Fruit fly (Drosophila melanogaster) whole organism, prepupa: ENCODE measurements around the gene CG43376.

Source experiments
- Blimp-1 ChIP-seq: fragments of 200-800 bp; sonication (Bioruptor generic); optimal IDR thresholded peaks from 3 replicates; lab custom pipeline; 2017; ENCODE audit warnings: missing biosample characterization, missing genetic modification characterization, mild to moderate bottlenecking, moderate library complexity, missing genetic modification reagents
- CG10631 ChIP-seq: fragments of 200-800 bp; sonication (Bioruptor generic); optimal IDR thresholded peaks from 2 replicates; lab custom pipeline; 2016; ENCODE audit warnings: missing biosample characterization, missing genetic modification characterization
- CG10669 ChIP-seq: fragments of 200-800 bp; sonication (Bioruptor generic); optimal IDR thresholded peaks from 3 replicates; lab custom pipeline; 2018; ENCODE audit warnings: missing biosample characterization, mild to moderate bottlenecking, missing genetic modification characterization, moderate library complexity
- CG11762 ChIP-seq: fragments of 200-800 bp; sonication (Bioruptor generic); optimal IDR thresholded peaks from 3 replicates; lab custom pipeline; 2016; ENCODE audit warnings: missing biosample characterization, missing genetic modification characterization; ENCODE audit not compliant: insufficient read depth
- CG1621 ChIP-seq: fragments of 200-800 bp; sonication (Bioruptor generic); optimal IDR thresholded peaks from 3 replicates; lab custom pipeline; 2018; ENCODE audit warnings: missing biosample characterization, mild to moderate bottlenecking, missing genetic modification characterization
- CG32006 ChIP-seq: fragments of 200-800 bp; sonication (Bioruptor generic); optimal IDR thresholded peaks from 3 replicates; lab custom pipeline; 2017; ENCODE audit warnings: missing biosample characterization, mild to moderate bottlenecking, missing genetic modification characterization
- CG6276 ChIP-seq: fragments of 200-800 bp; sonication (Bioruptor generic); optimal IDR thresholded peaks from 2 replicates; lab custom pipeline; 2017; ENCODE audit warnings: missing biosample characterization, mild to moderate bottlenecking, missing genetic modification characterization
- CG6808 ChIP-seq: fragments of 200-800 bp; sonication (Bioruptor generic); optimal IDR thresholded peaks from 3 replicates; lab custom pipeline; 2017; ENCODE audit warnings: missing biosample characterization, missing genetic modification characterization, mild to moderate bottlenecking, moderate library complexity, missing genetic modification reagents
- CG6854 ChIP-seq: fragments of 200-800 bp; sonication (Bioruptor generic); optimal IDR thresholded peaks from 2 replicates; lab custom pipeline; 2017; ENCODE audit warnings: missing biosample characterization, mild to moderate bottlenecking, missing genetic modification characterization
- CG8632 ChIP-seq: fragments of 200-800 bp; sonication (Bioruptor generic); optimal IDR thresholded peaks from 3 replicates; lab custom pipeline; 2016; ENCODE audit warnings: missing biosample characterization, missing genetic modification characterization
- CG9139 ChIP-seq: fragments of 200-800 bp; sonication (Bioruptor generic); optimal IDR thresholded peaks from 3 replicates; lab custom pipeline; 2017; ENCODE audit warnings: missing biosample characterization, mild to moderate bottlenecking, missing genetic modification characterization
- Eip78C ChIP-seq: fragments of 200-800 bp; sonication (Bioruptor generic); peaks from one replicate; lab custom pipeline; 2016; ENCODE audit warnings: missing biosample characterization, missing genetic modification characterization
- Hr38 ChIP-seq: sonication (Bioruptor generic); optimal IDR thresholded peaks from 2 replicates; lab custom pipeline; 2016; ENCODE audit warnings: missing biosample characterization, missing genetic modification characterization
- Hr39 ChIP-seq: fragments of 200-800 bp; sonication (Bioruptor generic); optimal IDR thresholded peaks from 2 replicates; lab custom pipeline; 2016; ENCODE audit warnings: missing biosample characterization, missing genetic modification characterization
- Lpt ChIP-seq: fragments of 200-800 bp; sonication (Bioruptor generic); optimal IDR thresholded peaks from 3 replicates; lab custom pipeline; 2016; ENCODE audit warnings: missing biosample characterization, missing genetic modification characterization
- OdsH ChIP-seq: fragments of 200-800 bp; sonication (Bioruptor generic); optimal IDR thresholded peaks from 3 replicates; lab custom pipeline; 2016; ENCODE audit warnings: missing biosample characterization, missing genetic modification characterization
- Sox102F ChIP-seq: fragments of 200-800 bp; sonication (Bioruptor generic); optimal IDR thresholded peaks from 2 replicates; lab custom pipeline; 2016; ENCODE audit warnings: missing biosample characterization, mild to moderate bottlenecking, missing genetic modification characterization
- achi ChIP-seq: fragments of 200-800 bp; sonication (Bioruptor generic); optimal IDR thresholded peaks from 3 replicates; lab custom pipeline; 2016; ENCODE audit warnings: missing biosample characterization, missing genetic modification characterization
- acj6 ChIP-seq: fragments of 200-800 bp; sonication (Bioruptor generic); optimal IDR thresholded peaks from 3 replicates; lab custom pipeline; 2016; ENCODE audit warnings: missing biosample characterization, missing genetic modification characterization
- cyc ChIP-seq: fragments of 200-800 bp; sonication (Bioruptor generic); optimal IDR thresholded peaks from 3 replicates; lab custom pipeline; 2016; ENCODE audit warnings: missing biosample characterization, missing genetic modification characterization
- dsx ChIP-seq: fragments of 200-800 bp; optimal IDR thresholded peaks from 3 replicates; lab custom pipeline; 2019; ENCODE audit warnings: missing biosample characterization, mild to moderate bottlenecking, missing genetic modification characterization, moderate library complexity; ENCODE audit not compliant: poor library complexity, severe bottlenecking
- eg ChIP-seq: fragments of 200-800 bp; sonication (Bioruptor generic); IDR thresholded peaks from 3 replicates; pipeline ENCODE4 v1.3.6; 2022; ENCODE audit warnings: missing biosample characterization, missing genetic modification characterization
- esn ChIP-seq: fragments of 200-800 bp; sonication (Bioruptor generic); optimal IDR thresholded peaks from 2 replicates; lab custom pipeline; 2016; ENCODE audit warnings: missing biosample characterization, mild to moderate bottlenecking, missing genetic modification characterization, moderate library complexity
- fd59A ChIP-seq: fragments of 200-800 bp; sonication (Bioruptor generic); optimal IDR thresholded peaks from 2 replicates; lab custom pipeline; 2017; ENCODE audit warnings: missing biosample characterization, mild to moderate bottlenecking, missing genetic modification characterization, missing genetic modification reagents
- fkh ChIP-seq: fragments of 200-800 bp; sonication (Bioruptor generic); optimal IDR thresholded peaks from 3 replicates; lab custom pipeline; 2017; ENCODE audit warnings: missing biosample characterization, mild to moderate bottlenecking, missing genetic modification characterization, moderate library complexity
- lz ChIP-seq: fragments of 200-800 bp; sonication (Bioruptor generic); optimal IDR thresholded peaks from 3 replicates; lab custom pipeline; 2016; ENCODE audit warnings: missing biosample characterization, missing genetic modification characterization
- net ChIP-seq: fragments of 200-800 bp; sonication (Bioruptor generic); optimal IDR thresholded peaks from 3 replicates; lab custom pipeline; 2016; ENCODE audit warnings: missing biosample characterization, missing genetic modification characterization
- ss ChIP-seq, 2 experiments: fragments of 200-800 bp; sonication (Bioruptor generic); optimal IDR thresholded peaks; 2 replicates in 1 of 2; 3 replicates in 1 of 2; lab custom pipeline; 2017 to 2018; ENCODE audit warnings: mild to moderate bottlenecking in 2 of 2, missing biosample characterization in 2 of 2, missing genetic modification characterization in 2 of 2, moderate library complexity in 1 of 2
- svp ChIP-seq: fragments of 200-800 bp; sonication (Bioruptor generic); peaks from one replicate; lab custom pipeline; 2016; ENCODE audit warnings: missing biosample characterization, missing genetic modification characterization
- topi ChIP-seq: fragments of 200-800 bp; sonication (Bioruptor generic); optimal IDR thresholded peaks from 3 replicates; lab custom pipeline; 2016; ENCODE audit warnings: missing biosample characterization, missing genetic modification characterization
- vri ChIP-seq: fragments of 200-800 bp; sonication (Bioruptor generic); optimal IDR thresholded peaks from 3 replicates; lab custom pipeline; 2016; ENCODE audit warnings: missing biosample characterization, mild to moderate bottlenecking, missing genetic modification characterization

The CG43376 gene

dm6 chr2L:13803805-13804560 lies 30.2 kb downstream of the CG43376 start:
- TF ChIP-seq fkh (GFP tag; lab: Kevin White, UChicago) (peak; percentile 28), eg (GFP tag; lab: Robert Waterston, UW) (peak; percentile 9; the same call in 1 of the 3 replicates), CG6854 (GFP tag; lab: Kevin White, UChicago) (peak; percentile 41), CG6808 (GFP tag; lab: Kevin White, UChicago) (peak; percentile 10), CG6276 (GFP tag; lab: Kevin White, UChicago) (peak; percentile 19), ss (GFP tag; optimal IDR thresholded peaks at IDR 0.05; lab: Kevin White, UChicago) (peak in 1 of 2 experiments; percentile 16), Blimp-1 (GFP tag; lab: Kevin White, UChicago) (peak; percentile 28), CG8632 (GFP tag; lab: Kevin White, UChicago) (no peak), Eip78C (GFP tag; lab: Kevin White, UChicago) (peak; percentile 53), lz (GFP tag; lab: Kevin White, UChicago) (no peak), CG11762 (GFP tag; lab: Kevin White, UChicago) (no peak), net (peak; percentile 0), vri (peak; percentile 38)

dm6 chr2L:13804561-13805067 lies 30.8 kb downstream of the CG43376 start:
- peak; percentile 7 for TF ChIP-seq Lpt (GFP tag; lab: Kevin White, UChicago)
- TF ChIP-seq acj6 (GFP tag; lab: Kevin White, UChicago): no peak
- peak; percentile 6 for TF ChIP-seq vri
- peak; percentile 13 for TF ChIP-seq CG10669 (GFP tag; lab: Kevin White, UChicago)
- TF ChIP-seq cyc (GFP tag; lab: Kevin White, UChicago): no peak
- no peak for TF ChIP-seq Hr39 (GFP tag; lab: Kevin White, UChicago)
- peak; percentile 53 for TF ChIP-seq Eip78C (GFP tag; lab: Kevin White, UChicago)
- peak; percentile 80 for TF ChIP-seq svp
- peak; percentile 24 for TF ChIP-seq CG9139 (GFP tag; lab: Kevin White, UChicago)
- no peak for TF ChIP-seq Sox102F (GFP tag; lab: Kevin White, UChicago)
- TF ChIP-seq CG1621 (tag; lab: Kevin White, UChicago): peak; percentile 71
- peak; percentile 20 for TF ChIP-seq dsx (GFP tag; lab: Kevin White, UChicago)
- TF ChIP-seq CG10631 (GFP tag; lab: Kevin White, UChicago): no peak
- TF ChIP-seq Hr38 (GFP tag; lab: Kevin White, UChicago): no peak
- TF ChIP-seq fd59A: no peak
- peak; percentile 13 for TF ChIP-seq achi (GFP tag; lab: Kevin White, UChicago)
- peak; percentile 15 for TF ChIP-seq esn (GFP tag; lab: Kevin White, UChicago)
- peak; percentile 42; the same call in 1 of the 3 replicates for TF ChIP-seq eg (GFP tag; lab: Robert Waterston, UW)
- peak; percentile 21 for TF ChIP-seq CG6808 (GFP tag; lab: Kevin White, UChicago)
- TF ChIP-seq ss (GFP tag; optimal IDR thresholded peaks at IDR 0.05; lab: Kevin White, UChicago): peak; percentile 44 to 75
- TF ChIP-seq, all 60 proteins: peak for 13

dm6 chr2L:13805170-13805569 lies 31.4 kb downstream of the CG43376 start:
- TF ChIP-seq CG9139 (GFP tag; lab: Kevin White, UChicago) (no peak), svp (peak; percentile 94)

- no peak for TF ChIP-seq OdsH (GFP tag; lab: Kevin White, UChicago)
- TF ChIP-seq fkh (GFP tag; lab: Kevin White, UChicago): peak; percentile 60
- TF ChIP-seq Eip78C (GFP tag; lab: Kevin White, UChicago): peak; percentile 42
- no peak for TF ChIP-seq CG32006 (GFP tag; lab: Kevin White, UChicago)
- peak; percentile 2 for TF ChIP-seq topi
Measured at dm6 chr2L:13807097-13807496, 33.3 kb downstream of the CG43376 start.
